Fruit fly (Drosophila melanogaster) whole organism, larva: ENCODE measurements around the gene CG16964.

ENCODE experiments used
- noc ChIP-seq: fragments of 200-800 bp; sonication (Bioruptor generic); optimal IDR thresholded peaks from 3 replicates; lab custom pipeline; 2019; ENCODE audit warnings: missing biosample characterization, mild to moderate bottlenecking, missing genetic modification characterization, moderate library complexity

The CG16964 gene

dm6 chr2L:11947641-11948040 lies at the start of gene CG16964:
Gene CG16964, plus strand, starts transcription at chr2L:11947941.
- TF ChIP-seq noc (tag; lab: Kevin White, UChicago), result no peak

- no peak for TF ChIP-seq noc (tag; lab: Kevin White, UChicago)
Observed at dm6 chr2L:11902483-11902882, 45.3 kb upstream of the CG16964 start.

dm6 chr2L:11903335-11903734 lies 44.4 kb upstream of the CG16964 start:
- no peak for TF ChIP-seq noc (tag; lab: Kevin White, UChicago)

dm6 chr2L:11904181-11904580 lies 43.6 kb upstream of the CG16964 start:
- TF ChIP-seq noc (tag; lab: Kevin White, UChicago), result no peak

- no peak for TF ChIP-seq noc (tag; lab: Kevin White, UChicago)
Observed at dm6 chr2L:11928464-11928863, 19.3 kb upstream of the CG16964 start, which contains the start of gene Pde1c. Gene Pde1c, minus strand, starts transcription at chr2L:11928572.

dm6 chr2L:11931603-11932002 lies 16.1 kb upstream of the CG16964 start:
- TF ChIP-seq noc (tag; lab: Kevin White, UChicago), result no peak

- TF ChIP-seq noc (tag; lab: Kevin White, UChicago), result no peak
Observed at dm6 chr2L:11934205-11934604, 13.5 kb upstream of the CG16964 start, which contains the start of gene Or33a. Gene Or33a, plus strand, starts transcription at chr2L:11934505.

dm6 chr2L:11935881-11936280 lies 11.9 kb upstream of the CG16964 start, which contains the start of gene Or33b:
Gene Or33b, plus strand, starts transcription at chr2L:11936181.
- TF ChIP-seq noc (tag; lab: Kevin White, UChicago), result no peak

- no peak for TF ChIP-seq noc (tag; lab: Kevin White, UChicago)
Observed at dm6 chr2L:11937669-11938068, 10.1 kb upstream of the CG16964 start, which contains the start of gene Or33c. Gene Or33c, plus strand, starts transcription at chr2L:11937969.

dm6 chr2L:11940620-11941019 lies 7.1 kb upstream of the CG16964 start:
- TF ChIP-seq noc (tag; lab: Kevin White, UChicago), result no peak

dm6 chr2L:11942265-11942664 lies 5.5 kb upstream of the CG16964 start:
- TF ChIP-seq noc (tag; lab: Kevin White, UChicago), result no peak

dm6 chr2L:11942826-11943225 lies 4.9 kb upstream of the CG16964 start:
- TF ChIP-seq noc (tag; lab: Kevin White, UChicago), result no peak

- TF ChIP-seq noc (tag; lab: Kevin White, UChicago), result no peak
Observed at dm6 chr2L:11943829-11944228, 3.9 kb upstream of the CG16964 start, which contains the start of gene Crys. Gene Crys, plus strand, starts transcription at chr2L:11944129.

- no peak for TF ChIP-seq noc (tag; lab: Kevin White, UChicago)
Observed at dm6 chr2L:11948479-11948878, 738 bp downstream of the CG16964 start.

dm6 chr2L:11949917-11950316 lies 2.2 kb downstream of the CG16964 start:
- no peak for TF ChIP-seq noc (tag; lab: Kevin White, UChicago)

dm6 chr2L:11955839-11956238 lies 8.1 kb downstream of the CG16964 start:
- TF ChIP-seq noc (tag; lab: Kevin White, UChicago), result no peak

dm6 chr2L:11958729-11959128 lies 11.0 kb downstream of the CG16964 start:
- no peak for TF ChIP-seq noc (tag; lab: Kevin White, UChicago)

dm6 chr2L:11960909-11961308 lies 13.2 kb downstream of the CG16964 start:
- no peak for TF ChIP-seq noc (tag; lab: Kevin White, UChicago)
